Worm (Caenorhabditis elegans) whole organism, L1 larva: ENCODE results near the gene memb-2.

Experiments
- jun-1 ChIP-seq: fragments of 150-350 bp; optimal IDR thresholded peaks from 2 replicates; lab custom pipeline; 2014; ENCODE audit warnings: missing biosample characterization, missing genetic modification reagents, missing genetic modification characterization
- lsy-2 ChIP-seq, 2 experiments: fragments of 150-350 bp; optimal IDR thresholded peaks; 2 replicates each; lab custom pipeline; 2014; ENCODE audit warnings: missing biosample characterization in 2 of 2, missing genetic modification characterization in 2 of 2
- nhr-11 ChIP-seq: fragments of 150-350 bp; optimal IDR thresholded peaks from 2 replicates; lab custom pipeline; 2014; ENCODE audit warnings: missing biosample characterization, missing genetic modification characterization
- nhr-237 ChIP-seq: fragments of 150-350 bp; optimal IDR thresholded peaks from 2 replicates; lab custom pipeline; 2014; ENCODE audit warnings: missing biosample characterization, missing genetic modification characterization
- nhr-76 ChIP-seq: sonication (generic microtip); optimal IDR thresholded peaks from 2 replicates; lab custom pipeline; 2017; ENCODE audit warnings: missing biosample characterization, missing genetic modification characterization
- snpc-4 ChIP-seq: fragments of 150-350 bp; optimal IDR thresholded peaks from 2 replicates; lab custom pipeline; 2014; ENCODE audit warnings: missing biosample characterization, missing genetic modification characterization
- ztf-11 ChIP-seq, 2 experiments: sonication (generic microtip); optimal IDR thresholded peaks; 2 replicates each; lab custom pipeline; 2016 to 2017; ENCODE audit warnings: missing genetic modification characterization in 2 of 2, missing biosample characterization in 1 of 2, missing compliant biosample characterization in 1 of 2

- TF ChIP-seq snpc-4 (no peak), nhr-11 (tag; lab: Kevin White, UChicago) (no peak), jun-1 (tag; lab: Kevin White, UChicago) (no peak), lsy-2 (tag; optimal IDR thresholded peaks at IDR 0.05; lab: Kevin White, UChicago) (no peak), ztf-11 (tag; optimal IDR thresholded peaks at IDR 0.05; lab: Kevin White, UChicago) (no peak), nhr-76 (tag; lab: Kevin White, UChicago) (no peak), nhr-237 (tag; lab: Kevin White, UChicago) (no peak)
Measured at ce11 chrV:5666036-5666729, 46.2 kb upstream of the memb-2 start, which contains the start of gene C14C11.7.
